Fruit fly (Drosophila melanogaster) whole organism, wandering third instar larva: Measurements from ENCODE around the gene CG1024.

Source experiments
- Abd-B ChIP-seq: fragments of >200 bp; optimal IDR thresholded peaks from 2 replicates; lab custom pipeline; 2017; ENCODE audit warnings: missing biosample characterization, missing genetic modification characterization
- CG32264 ChIP-seq: fragments of 200-800 bp; sonication (Bioruptor generic); optimal IDR thresholded peaks from 2 replicates; lab custom pipeline; 2016; ENCODE audit warnings: missing biosample characterization, missing genetic modification characterization
- CG9705 ChIP-seq: fragments of 200-800 bp; sonication (Bioruptor generic); optimal IDR thresholded peaks from 2 replicates; lab custom pipeline; 2018; ENCODE audit warnings: missing biosample characterization, mild to moderate bottlenecking, missing genetic modification characterization
- CrebA ChIP-seq: fragments of 200-800 bp; sonication (Bioruptor generic); optimal IDR thresholded peaks from 2 replicates; lab custom pipeline; 2016; ENCODE audit warnings: missing biosample characterization, mild to moderate bottlenecking, missing genetic modification characterization, borderline replicate concordance
- Dfd ChIP-seq: fragments of >200 bp; optimal IDR thresholded peaks from 2 replicates; lab custom pipeline; 2017; ENCODE audit warnings: missing biosample characterization, missing genetic modification characterization
- Dif ChIP-seq: fragments of 200-275, 200-300 bp; sonication (Bioruptor generic); optimal IDR thresholded peaks from 2 replicates; lab custom pipeline; 2018; ENCODE audit warnings: missing biosample characterization, missing genetic modification characterization; ENCODE audit not compliant: partially characterized antibody
- GATAd ChIP-seq: sonication (Bioruptor generic); optimal IDR thresholded peaks from 2 replicates; lab custom pipeline; 2016; ENCODE audit warnings: missing biosample characterization, missing genetic modification characterization
- HLH106 ChIP-seq: fragments of 200-800 bp; optimal IDR thresholded peaks from 3 replicates; lab custom pipeline; 2019; ENCODE audit warnings: missing biosample characterization, mild to moderate bottlenecking, missing genetic modification characterization, moderate library complexity
- Hnf4 ChIP-seq: fragments of 200-800 bp; sonication (Bioruptor generic); optimal IDR thresholded peaks from 2 replicates; lab custom pipeline; 2016; ENCODE audit warnings: missing biosample characterization, mild to moderate bottlenecking, missing genetic modification characterization
- Hr78 ChIP-seq: fragments of >200 bp; optimal IDR thresholded peaks from 2 replicates; lab custom pipeline; 2017; ENCODE audit warnings: missing biosample characterization, missing genetic modification characterization
- Hr83 ChIP-seq: fragments of 200-300 bp; sonication (Bioruptor generic); optimal IDR thresholded peaks from 2 replicates; lab custom pipeline; 2016; ENCODE audit warnings: missing biosample characterization, mild to moderate bottlenecking, missing genetic modification characterization, moderate library complexity; ENCODE audit not compliant: poor library complexity, severe bottlenecking
- Jra ChIP-seq: sonication (Bioruptor generic); optimal IDR thresholded peaks from 2 replicates; lab custom pipeline; 2016; ENCODE audit warnings: missing biosample characterization, missing genetic modification characterization
- Mio ChIP-seq: sonication (Bioruptor generic); optimal IDR thresholded peaks from 2 replicates; lab custom pipeline; 2016; ENCODE audit warnings: missing biosample characterization, missing genetic modification characterization
- Myc ChIP-seq: fragments of >200 bp; optimal IDR thresholded peaks from 2 replicates; lab custom pipeline; 2017
- N ChIP-seq: fragments of >200 bp; optimal IDR thresholded peaks from 2 replicates; lab custom pipeline; 2018; ENCODE audit warnings: missing biosample characterization, missing external identifiers, missing genetic modification characterization
- Rel ChIP-seq, 2 experiments: fragments of 200-800 bp; sonication (Bioruptor generic) in 1 of 2; optimal IDR thresholded peaks; 2 replicates in 1 of 2; 3 replicates in 1 of 2; lab custom pipeline; 2016 to 2019; ENCODE audit warnings: mild to moderate bottlenecking in 2 of 2, missing biosample characterization in 2 of 2, missing genetic modification characterization in 2 of 2, moderate library complexity in 1 of 2
- Sp1 ChIP-seq: fragments of 200-800 bp; sonication (Bioruptor generic); optimal IDR thresholded peaks from 3 replicates; lab custom pipeline; 2019; ENCODE audit warnings: missing biosample characterization, mild to moderate bottlenecking, missing genetic modification characterization, moderate library complexity
- Vsx2 ChIP-seq: fragments of 200-300, 225-300 bp; sonication (Bioruptor generic); optimal IDR thresholded peaks from 2 replicates; lab custom pipeline; 2018; ENCODE audit warnings: missing biosample characterization, missing genetic modification characterization; ENCODE audit not compliant: partially characterized antibody
- br ChIP-seq: fragments of 200-800 bp; sonication (Bioruptor generic); optimal IDR thresholded peaks from 2 replicates; lab custom pipeline; 2016; ENCODE audit warnings: missing biosample characterization, missing genetic modification characterization
- brk ChIP-seq: fragments of 200-800 bp; sonication (Bioruptor generic); optimal IDR thresholded peaks from 2 replicates; lab custom pipeline; 2016; ENCODE audit warnings: missing biosample characterization, mild to moderate bottlenecking, missing genetic modification characterization
- dl ChIP-seq, 2 experiments: fragments of 175-275, 200-275 bp in 1 of 2; fragments of 200-275 bp in 1 of 2; sonication (Bioruptor generic); optimal IDR thresholded peaks; lab custom pipeline; 2018; ENCODE audit warnings: mild to moderate bottlenecking in 2 of 2, missing biosample characterization in 2 of 2, missing genetic modification characterization in 2 of 2, moderate library complexity in 2 of 2; ENCODE audit not compliant: partially characterized antibody in 2 of 2, insufficient read depth in 1 of 2
- dmrt93B ChIP-seq: fragments of 200-800 bp; sonication (Bioruptor generic); optimal IDR thresholded peaks from 2 replicates; lab custom pipeline; 2018; ENCODE audit warnings: missing biosample characterization, mild to moderate bottlenecking, missing genetic modification characterization
- dsf ChIP-seq: sonication (Bioruptor generic); optimal IDR thresholded peaks from 2 replicates; lab custom pipeline; 2016; ENCODE audit warnings: missing biosample characterization, missing genetic modification characterization, borderline replicate concordance
- ey ChIP-seq: fragments of 200-800 bp; sonication (Bioruptor generic); optimal IDR thresholded peaks from 2 replicates; lab custom pipeline; 2016; ENCODE audit warnings: missing biosample characterization, missing genetic modification characterization
- foxo ChIP-seq, 2 experiments: fragments of 200-800 bp; sonication (Bioruptor generic); optimal IDR thresholded peaks; 2 replicates in 1 of 2; 3 replicates in 1 of 2; lab custom pipeline; 2016 to 2017; ENCODE audit warnings: missing biosample characterization in 2 of 2, missing genetic modification characterization in 2 of 2
- fru ChIP-seq: fragments of 200-800 bp; sonication (Bioruptor generic); optimal IDR thresholded peaks from 3 replicates; lab custom pipeline; 2016; ENCODE audit warnings: missing biosample characterization, mild to moderate bottlenecking, missing genetic modification characterization
- h ChIP-seq: fragments of 200-800 bp; sonication (Bioruptor generic); optimal IDR thresholded peaks from 3 replicates; lab custom pipeline; 2016; ENCODE audit warnings: missing biosample characterization, mild to moderate bottlenecking, missing genetic modification characterization
- lola ChIP-seq: fragments of >200 bp; optimal IDR thresholded peaks from 2 replicates; lab custom pipeline; 2017; ENCODE audit warnings: missing biosample characterization, missing genetic modification characterization
- pan ChIP-seq: fragments of >200 bp; optimal IDR thresholded peaks from 2 replicates; lab custom pipeline; 2017
- psq ChIP-seq: fragments of 200-800 bp; sonication (Bioruptor generic); optimal IDR thresholded peaks from 3 replicates; lab custom pipeline; 2017; ENCODE audit warnings: missing biosample characterization, mild to moderate bottlenecking, missing genetic modification characterization, moderate library complexity
- rgr ChIP-seq: fragments of 200-800 bp; sonication (Bioruptor generic); optimal IDR thresholded peaks from 3 replicates; lab custom pipeline; 2016; ENCODE audit warnings: missing biosample characterization, mild to moderate bottlenecking, missing genetic modification characterization
- sage ChIP-seq: fragments of 200-800 bp; sonication (Bioruptor generic); optimal IDR thresholded peaks from 2 replicates; lab custom pipeline; 2016; ENCODE audit warnings: missing biosample characterization, mild to moderate bottlenecking, missing genetic modification characterization
- sv ChIP-seq: fragments of 200-800 bp; sonication (Bioruptor generic); optimal IDR thresholded peaks from 3 replicates; lab custom pipeline; 2016; ENCODE audit warnings: missing biosample characterization, missing genetic modification characterization
- usp ChIP-seq: fragments of >200 bp; optimal IDR thresholded peaks from 2 replicates; lab custom pipeline; 2017; ENCODE audit warnings: missing biosample characterization, missing genetic modification characterization

CG1024 gene

dm6 chr3R:6421712-6422141 is 41.6 kb upstream of the CG1024 start:
- TF ChIP-seq Myc, result no peak
- TF ChIP-seq Abd-B (GFP tag; lab: Kevin White, UChicago), result no peak
- TF ChIP-seq psq (GFP tag; lab: Kevin White, UChicago), result peak; percentile 38
- peak; percentile 49 for TF ChIP-seq Hr83 (GFP tag; lab: Kevin White, UChicago)
- TF ChIP-seq sage, result no peak
- TF ChIP-seq CrebA (GFP tag; lab: Kevin White, UChicago), result peak; percentile 59
- peak; percentile 27 for TF ChIP-seq HLH106 (tag; lab: Kevin White, UChicago)
- TF ChIP-seq dmrt93B (GFP tag; lab: Kevin White, UChicago), result no peak
- peak; percentile 36 for TF ChIP-seq fru (GFP tag; lab: Kevin White, UChicago)
- peak; percentile 11 for TF ChIP-seq rgr
- TF ChIP-seq Dfd (GFP tag; lab: Kevin White, UChicago), result no peak
- peak; percentile 18 for TF ChIP-seq h
- TF ChIP-seq ey, result no peak
- TF ChIP-seq CG32264 (GFP tag; lab: Kevin White, UChicago), result no peak
- peak; percentile 43 for TF ChIP-seq brk (GFP tag; lab: Kevin White, UChicago)
- TF ChIP-seq Vsx2 (GFP tag; lab: Kevin White, UChicago), result no peak
- TF ChIP-seq, all 38 proteins: peak for 8

- TF ChIP-seq brk (GFP tag; lab: Kevin White, UChicago) (no peak), foxo (GFP tag; optimal IDR thresholded peaks at IDR 0.05; lab: Kevin White, UChicago) (no peak), psq (GFP tag; lab: Kevin White, UChicago) (no peak), Hnf4 (GFP tag; lab: Kevin White, UChicago) (no peak), CG9705 (GFP tag; lab: Kevin White, UChicago) (no peak), usp (GFP tag; lab: Kevin White, UChicago) (no peak), Rel (GFP tag; optimal IDR thresholded peaks at IDR 0.05; lab: Kevin White, UChicago) (no peak), Rel (tag; optimal IDR thresholded peaks at IDR 0.05; lab: Kevin White, UChicago) (no peak), fru (GFP tag; lab: Kevin White, UChicago) (no peak), br (GFP tag; lab: Kevin White, UChicago) (no peak), Hr78 (no peak), ey (no peak), h (no peak), rgr (no peak), CG32264 (GFP tag; lab: Kevin White, UChicago) (no peak), Hr83 (GFP tag; lab: Kevin White, UChicago) (no peak), pan (lab: Kevin White, UChicago) (no peak), Abd-B (GFP tag; lab: Kevin White, UChicago) (no peak), sage (no peak), CrebA (GFP tag; lab: Kevin White, UChicago) (no peak), dsf (GFP tag; lab: Kevin White, UChicago) (no peak)
- TF ChIP-seq, all 38 proteins: peak for 0
These were observed 41.1 kb upstream of the CG1024 start for dm6 chr3R:6421263-6421662.

dm6 chr3R:6419942-6420341 is 39.8 kb upstream of the CG1024 start:
- TF ChIP-seq Hr83 (GFP tag; lab: Kevin White, UChicago) (peak; percentile 14), psq (GFP tag; lab: Kevin White, UChicago) (peak; percentile 31), sage (no peak), dl (GFP tag; optimal IDR thresholded peaks at IDR 0.05; lab: Kevin White, UChicago; ENCODE audit: insufficient read depth in 1 of 2, partially characterized antibody in 2 of 2) (peak in 1 of 2 experiments; percentile 11)

dm6 chr3R:6419103-6419502 is 39.0 kb upstream of the CG1024 start:
- TF ChIP-seq Mio (GFP tag; lab: Kevin White, UChicago) (no peak), Hr83 (GFP tag; lab: Kevin White, UChicago) (no peak), Hnf4 (GFP tag; lab: Kevin White, UChicago) (no peak)
- TF ChIP-seq, all 38 proteins: peak for 0

- TF ChIP-seq Myc (no peak), GATAd (no peak), CG9705 (GFP tag; lab: Kevin White, UChicago) (no peak), ey (peak; percentile 52), Rel (GFP tag; optimal IDR thresholded peaks at IDR 0.05; lab: Kevin White, UChicago) (no peak), Rel (tag; optimal IDR thresholded peaks at IDR 0.05; lab: Kevin White, UChicago) (no peak), brk (GFP tag; lab: Kevin White, UChicago) (no peak), Dif (GFP tag; lab: Kevin White, UChicago) (no peak), lola (GFP tag; lab: Kevin White, UChicago) (no peak), sv (peak; percentile 62), dl (GFP tag; optimal IDR thresholded peaks at IDR 0.05; lab: Kevin White, UChicago; ENCODE audit: insufficient read depth in 1 of 2, partially characterized antibody in 2 of 2) (no peak), h (peak; percentile 42), Mio (GFP tag; lab: Kevin White, UChicago) (no peak), N (no peak), Jra (GFP tag; lab: Kevin White, UChicago) (no peak), rgr (peak; percentile 62), dmrt93B (GFP tag; lab: Kevin White, UChicago) (peak; percentile 4), pan (lab: Kevin White, UChicago) (no peak), Hnf4 (GFP tag; lab: Kevin White, UChicago) (peak; percentile 52), Dfd (GFP tag; lab: Kevin White, UChicago) (no peak), Sp1 (GFP tag; lab: Kevin White, UChicago) (peak; percentile 37), CG32264 (GFP tag; lab: Kevin White, UChicago) (peak; percentile 35), usp (GFP tag; lab: Kevin White, UChicago) (no peak), Abd-B (GFP tag; lab: Kevin White, UChicago) (no peak), psq (GFP tag; lab: Kevin White, UChicago) (peak; percentile 21), dsf (GFP tag; lab: Kevin White, UChicago) (no peak), Hr78 (no peak), sage (no peak), HLH106 (tag; lab: Kevin White, UChicago) (peak; percentile 29), CrebA (GFP tag; lab: Kevin White, UChicago) (no peak)
These were observed 36.1 kb upstream of the CG1024 start for dm6 chr3R:6416242-6416641.
